Fruit fly (Drosophila melanogaster) whole organism, embryonic: ENCODE results near the gene fusl.

ENCODE experiments used
- Atf6 ChIP-seq: fragments of 200-800 bp; sonication (Bioruptor generic); IDR thresholded peaks from 2 replicates; pipeline ENCODE4 v1.3.6; 2022; ENCODE audit warnings: missing biosample characterization, missing genetic modification characterization
- B-H2 ChIP-seq: fragments of 200-800 bp; sonication (Bioruptor generic); optimal IDR thresholded peaks from 2 replicates; lab custom pipeline; 2018; ENCODE audit warnings: missing biosample characterization, mild to moderate bottlenecking, missing genetic modification characterization
- CG11723 ChIP-seq: fragments of 200-800 bp; sonication (Bioruptor generic); optimal IDR thresholded peaks from 2 replicates; lab custom pipeline; 2017; ENCODE audit warnings: missing biosample characterization, mild to moderate bottlenecking, missing genetic modification characterization
- CG14014 ChIP-seq: fragments of 200-800 bp; sonication (Bioruptor generic); IDR thresholded peaks from 2 replicates; pipeline ENCODE4 v1.3.6; 2022; ENCODE audit warnings: missing biosample characterization, missing genetic modification characterization
- CG14441 ChIP-seq: fragments of 200-800 bp; sonication (Bioruptor generic); IDR thresholded peaks from 2 replicates; pipeline ENCODE4 v1.3.6; 2022; ENCODE audit warnings: missing biosample characterization, missing genetic modification characterization
- CG15696 ChIP-seq: fragments of 200-800 bp; sonication (Bioruptor generic); optimal IDR thresholded peaks from 2 replicates; lab custom pipeline; 2019; ENCODE audit warnings: missing biosample characterization, mild to moderate bottlenecking, missing genetic modification characterization, moderate library complexity
- CG16863 ChIP-seq: fragments of 200-800 bp; sonication (Bioruptor generic); optimal IDR thresholded peaks from 3 replicates; lab custom pipeline; 2016; ENCODE audit warnings: missing biosample characterization, missing genetic modification characterization
- CG17568 ChIP-seq: fragments of 200-800 bp; sonication (Bioruptor generic); optimal IDR thresholded peaks from 2 replicates; lab custom pipeline; 2018; ENCODE audit warnings: missing biosample characterization, mild to moderate bottlenecking, missing genetic modification characterization, moderate library complexity
- CG18011 ChIP-seq: fragments of 200-800 bp; sonication (Bioruptor generic); optimal IDR thresholded peaks from 2 replicates; lab custom pipeline; 2017; ENCODE audit warnings: missing biosample characterization, missing genetic modification characterization, mild to moderate bottlenecking, moderate library complexity, missing genotype
- CG2120 ChIP-seq: fragments of 200-800 bp; sonication (Bioruptor generic); optimal IDR thresholded peaks from 3 replicates; lab custom pipeline; 2016; ENCODE audit warnings: missing biosample characterization, missing genetic modification characterization
- CG2678 ChIP-seq: fragments of 200-800 bp; sonication (Bioruptor generic); optimal IDR thresholded peaks from 3 replicates; lab custom pipeline; 2019; ENCODE audit warnings: missing biosample characterization, mild to moderate bottlenecking, missing genetic modification characterization, moderate library complexity
- CG2712 ChIP-seq: fragments of 200-800 bp; optimal IDR thresholded peaks from 3 replicates; lab custom pipeline; 2019; ENCODE audit warnings: missing biosample characterization, mild to moderate bottlenecking, missing genetic modification characterization, moderate library complexity
- CG30431 ChIP-seq: fragments of 200-800 bp; sonication (Bioruptor generic); optimal IDR thresholded peaks from 2 replicates; lab custom pipeline; 2017; ENCODE audit warnings: missing biosample characterization, missing genetic modification characterization
- CG3407 ChIP-seq: fragments of 200-800 bp; sonication (Bioruptor generic); optimal IDR thresholded peaks from 2 replicates; lab custom pipeline; 2018; ENCODE audit warnings: missing biosample characterization, mild to moderate bottlenecking, missing genetic modification characterization
- CG4424 ChIP-seq: fragments of 200-800 bp; sonication (Bioruptor generic); optimal IDR thresholded peaks from 3 replicates; lab custom pipeline; 2016; ENCODE audit warnings: missing biosample characterization, missing genetic modification characterization
- CG6654 ChIP-seq: fragments of 200-800 bp; sonication (Bioruptor generic); optimal IDR thresholded peaks from 2 replicates; lab custom pipeline; 2017; ENCODE audit warnings: missing biosample characterization, mild to moderate bottlenecking, missing genetic modification characterization
- CG7372 ChIP-seq: fragments of 200-800 bp; sonication (Bioruptor generic); IDR thresholded peaks from 2 replicates; pipeline ENCODE4 v1.3.6; 2022; ENCODE audit warnings: missing biosample characterization, missing genetic modification characterization
- CG8359 ChIP-seq: fragments of 200-800 bp; sonication (Bioruptor generic); optimal IDR thresholded peaks from 2 replicates; lab custom pipeline; 2017; ENCODE audit warnings: missing biosample characterization, mild to moderate bottlenecking, missing genetic modification characterization, borderline replicate concordance
- CG8924 ChIP-seq: fragments of 200-800 bp; optimal IDR thresholded peaks from 3 replicates; lab custom pipeline; 2019; ENCODE audit warnings: missing biosample characterization, mild to moderate bottlenecking, missing genetic modification characterization, moderate library complexity
- Camta ChIP-seq: fragments of 200-800 bp; sonication (Bioruptor generic); optimal IDR thresholded peaks from 2 replicates; lab custom pipeline; 2016; ENCODE audit warnings: missing biosample characterization, missing genetic modification characterization
- Deaf1 ChIP-seq: fragments of 200-800 bp; optimal IDR thresholded peaks from 3 replicates; lab custom pipeline; 2019; ENCODE audit warnings: missing biosample characterization, mild to moderate bottlenecking, missing genetic modification characterization, moderate library complexity
- Doc2 ChIP-seq: fragments of 200-800 bp; sonication (Bioruptor generic); IDR thresholded peaks from 2 replicates; pipeline ENCODE4 v1.3.6; 2022; ENCODE audit warnings: missing biosample characterization, missing genetic modification characterization
- Drgx ChIP-seq: fragments of 200-800 bp; sonication (Bioruptor generic); IDR thresholded peaks from 2 replicates; pipeline ENCODE4 v1.3.6; 2022; ENCODE audit warnings: missing biosample characterization, missing genetic modification characterization
- ERR ChIP-seq: fragments of 200-800 bp; sonication (Bioruptor generic); optimal IDR thresholded peaks from 2 replicates; lab custom pipeline; 2016; ENCODE audit warnings: missing biosample characterization, missing genetic modification characterization
- HHEX ChIP-seq: fragments of 200-800 bp; sonication (Bioruptor generic); optimal IDR thresholded peaks from 3 replicates; lab custom pipeline; 2017; ENCODE audit warnings: missing biosample characterization, mild to moderate bottlenecking, missing genetic modification characterization, missing genetic modification reagents
- Hr3 ChIP-seq: fragments of 200-800 bp; sonication (Bioruptor generic); optimal IDR thresholded peaks from 3 replicates; lab custom pipeline; 2016; ENCODE audit warnings: missing biosample characterization, missing genetic modification characterization
- Hr78 ChIP-seq, 2 experiments: fragments of 200-800 bp in 1 of 2; fragments of >200 bp in 1 of 2; sonication (Bioruptor generic) in 1 of 2; optimal IDR thresholded peaks; 2 replicates each; lab custom pipeline; 2017 to 2019; ENCODE audit warnings: missing biosample characterization in 2 of 2, missing genetic modification characterization in 2 of 2, mild to moderate bottlenecking in 1 of 2, moderate library complexity in 1 of 2
- NC2α ChIP-seq: fragments of 200-800 bp; sonication (Bioruptor generic); optimal IDR thresholded peaks from 2 replicates; lab custom pipeline; 2016; ENCODE audit warnings: missing biosample characterization, missing genetic modification characterization
- Nf-YA ChIP-seq: fragments of 200-800 bp; sonication (Bioruptor generic); IDR thresholded peaks from 2 replicates; pipeline ENCODE4 v1.3.6; 2022; ENCODE audit warnings: missing biosample characterization, missing genetic modification characterization
- PHDP ChIP-seq: fragments of 200-800 bp; sonication (Bioruptor generic); optimal IDR thresholded peaks from 3 replicates; lab custom pipeline; 2018; ENCODE audit warnings: missing biosample characterization, mild to moderate bottlenecking, missing genetic modification characterization, moderate library complexity
- Poxn ChIP-seq: fragments of 200-800 bp; sonication (Bioruptor generic); IDR thresholded peaks from 2 replicates; pipeline ENCODE4 v1.3.6; 2022; ENCODE audit warnings: missing biosample characterization, missing genetic modification characterization
- Sox102F ChIP-seq: fragments of 200-800 bp; sonication (Bioruptor generic); optimal IDR thresholded peaks from 2 replicates; lab custom pipeline; 2018; ENCODE audit warnings: missing biosample characterization, mild to moderate bottlenecking, missing genetic modification characterization, moderate library complexity
- Trl ChIP-seq, 3 experiments: fragments of >200 bp in 2 of 3; fragments of 200-800 bp in 1 of 3; sonication (Bioruptor generic) in 1 of 3; optimal IDR thresholded peaks; 2 replicates in 1 of 3; 3 replicates in 2 of 3; lab custom pipeline; 2016 to 2017; ENCODE audit warnings: missing biosample characterization in 1 of 3, missing genetic modification characterization in 1 of 3
- bsh ChIP-seq, 2 experiments: fragments of 200-800 bp; sonication (Bioruptor generic); optimal IDR thresholded peaks; 2 replicates each; lab custom pipeline; 2017 to 2018; ENCODE audit warnings: mild to moderate bottlenecking in 2 of 2, missing biosample characterization in 2 of 2, missing genetic modification characterization in 2 of 2, moderate library complexity in 1 of 2
- cwo ChIP-seq: fragments of 200-800 bp; sonication (Bioruptor generic); optimal IDR thresholded peaks from 3 replicates; lab custom pipeline; 2017; ENCODE audit warnings: missing biosample characterization, missing genetic modification characterization, mild to moderate bottlenecking, moderate library complexity, missing genetic modification reagents
- danr ChIP-seq: fragments of 200-800 bp; sonication (Bioruptor generic); IDR thresholded peaks from 2 replicates; pipeline ENCODE4 v1.3.6; 2022; ENCODE audit warnings: missing biosample characterization, missing genetic modification characterization
- disco-r ChIP-seq: fragments of 200-800 bp; sonication (Bioruptor generic); optimal IDR thresholded peaks from 2 replicates; lab custom pipeline; 2016; ENCODE audit warnings: missing biosample characterization, missing genetic modification characterization
- ftz-f1 ChIP-seq: fragments of 200-800 bp; sonication (Bioruptor generic); optimal IDR thresholded peaks from 2 replicates; lab custom pipeline; 2016; ENCODE audit warnings: missing biosample characterization, missing genetic modification characterization
- hb ChIP-seq: fragments of 200-800 bp; sonication (Bioruptor generic); IDR thresholded peaks from 3 replicates; pipeline ENCODE4 v1.3.6; 2022; ENCODE audit warnings: missing biosample characterization, missing genetic modification characterization; ENCODE audit not compliant: partially characterized antibody
- kay ChIP-seq: fragments of 200-800 bp; sonication (Bioruptor generic); optimal IDR thresholded peaks from 2 replicates; lab custom pipeline; 2016; ENCODE audit warnings: missing biosample characterization, missing genetic modification characterization
- kni ChIP-seq: fragments of 200-800 bp; sonication (Bioruptor generic); optimal IDR thresholded peaks from 3 replicates; lab custom pipeline; 2017; ENCODE audit warnings: mild to moderate bottlenecking, missing biosample characterization, missing genetic modification reagents, missing genetic modification characterization
- lab ChIP-seq: fragments of 200-800 bp; sonication (Bioruptor generic); optimal IDR thresholded peaks from 3 replicates; lab custom pipeline; 2017; ENCODE audit warnings: missing biosample characterization, missing genetic modification characterization, mild to moderate bottlenecking, moderate library complexity, missing genetic modification reagents
- nerfin-1 ChIP-seq: fragments of 200-800 bp; sonication (Bioruptor generic); optimal IDR thresholded peaks from 3 replicates; lab custom pipeline; 2019; ENCODE audit warnings: missing biosample characterization, mild to moderate bottlenecking, missing genetic modification characterization, moderate library complexity
- nerfin-2 ChIP-seq: fragments of 200-800 bp; sonication (Bioruptor generic); IDR thresholded peaks from 2 replicates; pipeline ENCODE4 v1.3.6; 2022; ENCODE audit warnings: missing biosample characterization, missing genetic modification characterization; ENCODE audit not compliant: partially characterized antibody
- nmo ChIP-seq: fragments of 200-800 bp; sonication (Bioruptor generic); optimal IDR thresholded peaks from 2 replicates; lab custom pipeline; 2018; ENCODE audit warnings: missing biosample characterization, mild to moderate bottlenecking, missing genetic modification characterization, moderate library complexity
- so ChIP-seq: fragments of 200-800 bp; sonication (Bioruptor generic); IDR thresholded peaks from 3 replicates; pipeline ENCODE4 v1.3.6; 2022; ENCODE audit warnings: missing biosample characterization, missing genetic modification characterization
- ssp ChIP-seq: fragments of 200-800 bp; sonication (Bioruptor generic); IDR thresholded peaks from 2 replicates; pipeline ENCODE4 v1.3.6; 2022; ENCODE audit warnings: missing biosample characterization, missing genetic modification characterization
- wdn ChIP-seq: fragments of 200-800 bp; sonication (Bioruptor generic); IDR thresholded peaks from 2 replicates; pipeline ENCODE4 v1.3.6; 2022; ENCODE audit warnings: missing biosample characterization, missing genetic modification characterization

Gene fusl

DNA sequence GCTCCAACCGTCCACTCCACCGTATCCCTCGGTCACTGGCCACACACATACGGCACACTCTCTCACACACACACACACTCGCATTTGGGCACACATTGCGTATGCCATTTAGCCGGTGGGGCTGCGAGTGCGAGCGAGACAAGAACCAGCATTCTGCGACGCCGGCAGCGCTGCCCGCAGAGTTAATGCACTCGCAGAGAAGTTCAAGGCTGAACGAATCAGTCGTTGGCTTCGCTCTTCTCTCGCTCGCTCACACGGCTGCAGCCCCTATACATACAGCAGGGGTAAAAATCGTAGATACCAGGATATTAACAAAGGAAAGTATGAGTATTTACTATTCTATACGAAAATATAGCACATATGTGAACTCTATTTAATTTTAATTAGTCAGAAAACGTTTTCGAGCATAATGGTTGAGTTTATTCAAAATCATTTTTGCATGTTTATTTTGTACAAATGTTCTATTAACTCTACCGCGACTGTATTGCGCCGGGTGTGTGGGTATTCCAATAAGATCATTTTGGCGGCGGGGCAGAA lies 44.8 kb downstream of the fusl start (continued):
- TF ChIP-seq CG14014 (peak; percentile 50; the same call in 1 of the 2 replicates), cwo (GFP tag; lab: Kevin White, UChicago) (peak; percentile 58), CG11723 (GFP tag; lab: Kevin White, UChicago) (peak; percentile 62), hb (GFP tag; lab: Robert Waterston, UW) (no peak), CG6654 (peak; percentile 54), nerfin-1 (peak; percentile 84), nmo (GFP tag; lab: Kevin White, UChicago) (peak; percentile 89), CG17568 (peak; percentile 49), B-H2 (GFP tag; lab: Kevin White, UChicago) (no peak), kni (GFP tag; lab: Kevin White, UChicago) (peak; percentile 31), ssp (GFP tag; lab: Robert Waterston, UW) (peak; percentile 66), CG14441 (peak; percentile 45; the same call in 1 of the 2 replicates), Atf6 (GFP tag; lab: Robert Waterston, UW) (no peak), Nf-YA (GFP tag; lab: Robert Waterston, UW) (0 out of 2 replicates have a peak, but pooled peaks have one; percentile 21), Trl (optimal IDR thresholded peaks at IDR 0.05; lab: Kevin White, UChicago) (peak in 1 of 2 experiments; percentile 32), Trl (GFP tag; optimal IDR thresholded peaks at IDR 0.05; lab: Kevin White, UChicago) (peak; percentile 52), ERR (peak; percentile 27), danr (GFP tag; lab: Robert Waterston, UW) (0 out of 2 replicates have a peak, but pooled peaks have one; percentile 11), CG8359 (GFP tag; lab: Kevin White, UChicago) (peak; percentile 73), Deaf1 (peak; percentile 46), CG2678 (tag; lab: Kevin White, UChicago) (peak; percentile 82), CG2712 (tag; lab: Kevin White, UChicago) (peak; percentile 91), lab (GFP tag; lab: Kevin White, UChicago) (peak; percentile 78), CG3407 (GFP tag; lab: Kevin White, UChicago) (peak; percentile 79), CG4424 (GFP tag; lab: Kevin White, UChicago) (peak; percentile 66), CG7372 (GFP tag; lab: Robert Waterston, UW) (0 out of 2 replicates have a peak, but pooled peaks have one; percentile 39), kay (peak; percentile 32), Hr78 (GFP tag; optimal IDR thresholded peaks at IDR 0.05; lab: Kevin White, UChicago) (peak in 1 of 2 experiments; percentile 87), CG30431 (GFP tag; lab: Kevin White, UChicago) (peak; percentile 32), CG16863 (GFP tag; lab: Kevin White, UChicago) (peak; percentile 72), CG15696 (tag; lab: Kevin White, UChicago) (peak; percentile 83), HHEX (GFP tag; lab: Kevin White, UChicago) (peak; percentile 64), Hr3 (peak; percentile 60), Camta (GFP tag; lab: Kevin White, UChicago) (peak; percentile 79), Poxn (no peak), Drgx (GFP tag; lab: Robert Waterston, UW) (peak; percentile 88), nerfin-2 (GFP tag; lab: Robert Waterston, UW) (no peak), ftz-f1 (GFP tag; lab: Kevin White, UChicago) (peak; percentile 72), CG8924 (tag; lab: Kevin White, UChicago) (peak; percentile 85), Doc2 (GFP tag; lab: Robert Waterston, UW) (no peak), disco-r (no peak), Sox102F (GFP tag; lab: Kevin White, UChicago) (peak; percentile 85), CG18011 (GFP tag; lab: Kevin White, UChicago) (no peak), so (peak; percentile 46; the same call in 1 of the 3 replicates), bsh (GFP tag; optimal IDR thresholded peaks at IDR 0.05; lab: Kevin White, UChicago) (peak; percentile 89 to 92), PHDP (tag; lab: Kevin White, UChicago) (peak; percentile 84), NC2α (GFP tag; lab: Kevin White, UChicago) (peak; percentile 44), wdn (GFP tag; lab: Robert Waterston, UW) (no peak), CG2120 (GFP tag; lab: Kevin White, UChicago) (peak; percentile 29)
